Fruit fly (Drosophila melanogaster) whole organism, adult: ENCODE measurements around the gene Daao2.

Experiments
- CG11617 ChIP-seq: fragments of 200-800 bp; sonication (Bioruptor generic); optimal IDR thresholded peaks from 2 replicates; lab custom pipeline; 2017; ENCODE audit warnings: mild to moderate bottlenecking, missing biosample characterization, missing genetic modification reagents, missing genetic modification characterization
- CG1620 ChIP-seq: fragments of 200-800 bp; sonication (Bioruptor generic); optimal IDR thresholded peaks from 2 replicates; lab custom pipeline; 2016; ENCODE audit warnings: missing biosample characterization, missing genetic modification characterization
- CG33017 ChIP-seq: fragments of 200-800 bp; sonication (Bioruptor generic); optimal IDR thresholded peaks from 2 replicates; lab custom pipeline; 2018; ENCODE audit warnings: missing biosample characterization, mild to moderate bottlenecking, missing genetic modification characterization, moderate library complexity
- CG7045 ChIP-seq: fragments of 200-800 bp; sonication (Bioruptor generic); optimal IDR thresholded peaks from 2 replicates; lab custom pipeline; 2017; ENCODE audit warnings: missing biosample characterization, mild to moderate bottlenecking, missing genetic modification characterization
- Clk ChIP-seq: fragments of 200-800 bp; sonication (Bioruptor generic); optimal IDR thresholded peaks from 2 replicates; lab custom pipeline; 2017; ENCODE audit warnings: missing biosample characterization, missing genetic modification characterization
- Crg-1 ChIP-seq: fragments of 200-800 bp; sonication (Bioruptor generic); optimal IDR thresholded peaks from 2 replicates; lab custom pipeline; 2016; ENCODE audit warnings: missing biosample characterization, missing genetic modification characterization
- Hr96 ChIP-seq: fragments of 200-800 bp; sonication (Bioruptor generic); optimal IDR thresholded peaks from 2 replicates; lab custom pipeline; 2016; ENCODE audit warnings: missing biosample characterization, missing genetic modification characterization
- kay ChIP-seq: fragments of 200-800 bp; sonication (Bioruptor generic); peaks from one replicate; lab custom pipeline; 2016; ENCODE audit warnings: missing biosample characterization, missing genetic modification characterization, borderline replicate concordance
- ovo ChIP-seq: fragments of 200-800 bp; sonication (Bioruptor generic); optimal IDR thresholded peaks from 2 replicates; lab custom pipeline; 2016; ENCODE audit warnings: missing biosample characterization, missing genetic modification characterization
- pad ChIP-seq: fragments of 200-800 bp; sonication (Bioruptor generic); optimal IDR thresholded peaks from 3 replicates; lab custom pipeline; 2017; ENCODE audit warnings: missing biosample characterization, missing genetic modification characterization, mild to moderate bottlenecking, moderate library complexity, missing genetic modification reagents
- toe ChIP-seq: fragments of 200-800 bp; sonication (Bioruptor generic); optimal IDR thresholded peaks from 2 replicates; lab custom pipeline; 2016; ENCODE audit warnings: missing biosample characterization, missing genetic modification characterization

- no peak for TF ChIP-seq Crg-1
- TF ChIP-seq CG33017 (tag; lab: Kevin White, UChicago): no peak
- TF ChIP-seq Hr96: no peak
- TF ChIP-seq ovo (GFP tag; lab: Kevin White, UChicago): no peak
- TF ChIP-seq toe (GFP tag; lab: Kevin White, UChicago): no peak
- TF ChIP-seq Clk: no peak
- TF ChIP-seq kay (GFP tag; lab: Kevin White, UChicago): no peak
- no peak for TF ChIP-seq CG7045 (GFP tag; lab: Kevin White, UChicago)
- TF ChIP-seq CG1620 (GFP tag; lab: Kevin White, UChicago): no peak
- no peak for TF ChIP-seq pad
- TF ChIP-seq CG11617 (GFP tag; lab: Kevin White, UChicago): no peak
These were observed 38.5 kb downstream of the Daao2 start for dm6 chr2L:6841349-6841748.
